Worm (Caenorhabditis elegans): Measurements from ENCODE around the gene pals-20.

ce11 chrIII:1427126-1427525, 39.0 kb upstream of the pals-20 start, which contains the start of gene lelo-2:
- TF ChIP-seq dao-5 (tag; optimal IDR thresholded peaks at IDR 0.05) (no peak), W03F9.2 (tag; optimal IDR thresholded peaks at IDR 0.05) (no peak), him-1 (tag; optimal IDR thresholded peaks at IDR 0.05) (no peak)
